Worm (Caenorhabditis elegans): Measurements from ENCODE around the gene scl-9.
A peak's percentile ranks its signal among the peaks of the same experiment; 100 is the strongest.

ce11 chrIV:13016820-13017219, 30.1 kb upstream of the scl-9 start:
- TF ChIP-seq nhr-20 (tag; optimal IDR thresholded peaks at IDR 0.05) (no peak), ceh-82 (tag; optimal IDR thresholded peaks at IDR 0.05) (no peak), dsc-1 (tag; optimal IDR thresholded peaks at IDR 0.05) (no peak), fkh-10 (GFP tag; optimal IDR thresholded peaks at IDR 0.05) (peak; percentile 83), pqm-1 (tag; optimal IDR thresholded peaks at IDR 0.05) (no peak), unc-62 (GFP tag; optimal IDR thresholded peaks at IDR 0.05) (no peak), sox-4 (tag; optimal IDR thresholded peaks at IDR 0.05) (no peak), sptf-1 (tag; optimal IDR thresholded peaks at IDR 0.05) (no peak), nhr-28 (tag; optimal IDR thresholded peaks at IDR 0.05) (no peak)

Measured in whole organism, L1 larva.